Worm (Caenorhabditis elegans): ENCODE measurements around the gene wdr-5.2.

ce11 chrX:14316132-14316531 lies 33.8 kb upstream of the wdr-5.2 start:
- TF ChIP-seq ztf-4 (tag; optimal IDR thresholded peaks at IDR 0.05) (no peak), hpl-2 (GFP tag; optimal IDR thresholded peaks at IDR 0.05) (no peak), swsn-7 (tag; optimal IDR thresholded peaks at IDR 0.05) (no peak)

Data from whole organism, L1 larva.